Worm (Caenorhabditis elegans) whole organism, early embryonic: Measurements from ENCODE around the gene Y75B12B.1.

ENCODE experiments used
- B0310.2 ChIP-seq: sonication (generic microtip); optimal IDR thresholded peaks from 2 replicates; lab custom pipeline; 2016; ENCODE audit warnings: mild to moderate bottlenecking, missing genetic modification characterization, missing compliant biosample characterization
- F13C5.2 ChIP-seq: sonication (generic microtip); optimal IDR thresholded peaks from 2 replicates; lab custom pipeline; 2017; ENCODE audit warnings: mild to moderate bottlenecking, missing genetic modification characterization, inconsistent platforms, missing compliant biosample characterization
- aly-1 ChIP-seq: sonication (generic microtip); optimal IDR thresholded peaks from 2 replicates; lab custom pipeline; 2016; ENCODE audit warnings: missing genetic modification characterization, missing compliant biosample characterization
- ama-1 ChIP-seq: fragments of 150-350 bp; optimal IDR thresholded peaks from 2 replicates; lab custom pipeline; 2014
- ceh-13 ChIP-seq: fragments of 200-800 bp; sonication (Bioruptor generic); optimal IDR thresholded peaks from 2 replicates; lab custom pipeline; 2018; ENCODE audit warnings: mild to moderate bottlenecking, missing genetic modification characterization, missing compliant biosample characterization
- ceh-36 ChIP-seq: sonication (generic microtip); optimal IDR thresholded peaks from 2 replicates; lab custom pipeline; 2016; ENCODE audit warnings: missing genetic modification characterization, inconsistent platforms, missing compliant biosample characterization
- ets-7 ChIP-seq: sonication (generic microtip); optimal IDR thresholded peaks from 2 replicates; lab custom pipeline; 2016; ENCODE audit warnings: missing genotype, missing genetic modification characterization, missing compliant biosample characterization
- flt-1 ChIP-seq: fragments of 200-800 bp; sonication (Bioruptor generic); IDR thresholded peaks from 2 replicates; pipeline ENCODE4 v1.3.6; 2022; ENCODE audit warnings: missing genetic modification characterization, missing compliant biosample characterization
- hmbx-1 ChIP-seq: sonication (generic microtip); optimal IDR thresholded peaks from 2 replicates; lab custom pipeline; 2016; ENCODE audit warnings: mild to moderate bottlenecking, missing genetic modification characterization, missing compliant biosample characterization
- hmg-4 ChIP-seq: fragments of 200-800 bp; sonication (Bioruptor generic); optimal IDR thresholded peaks from 2 replicates; lab custom pipeline; 2018; ENCODE audit warnings: mild to moderate bottlenecking, missing genetic modification characterization, missing compliant biosample characterization
- hnd-1 ChIP-seq: sonication (generic microtip); optimal IDR thresholded peaks from 2 replicates; lab custom pipeline; 2016; ENCODE audit warnings: missing genetic modification characterization, missing compliant biosample characterization
- pes-1 ChIP-seq: fragments of 200-800 bp; sonication (Bioruptor generic); IDR thresholded peaks from 2 replicates; pipeline ENCODE4 v1.3.6; 2022; ENCODE audit warnings: missing genetic modification reagents, missing genetic modification characterization, missing compliant biosample characterization
- scrt-1 ChIP-seq: fragments of 200-800 bp; sonication (Bioruptor generic); IDR thresholded peaks from 2 replicates; pipeline ENCODE4 v1.3.6; 2022; ENCODE audit warnings: missing genetic modification characterization, missing compliant biosample characterization
- sea-1 ChIP-seq: fragments of 200-800 bp; sonication (Bioruptor generic); conservative IDR thresholded peaks from 2 replicates; pipeline ENCODE4 v1.3.6; 2022; ENCODE audit warnings: missing genetic modification characterization, missing compliant biosample characterization
- tbx-11 ChIP-seq: fragments of 200-800 bp; sonication (Bioruptor generic); IDR thresholded peaks from 2 replicates; pipeline ENCODE4 v1.3.6; 2022; ENCODE audit warnings: missing genetic modification characterization, missing compliant biosample characterization
- tbx-37 ChIP-seq: fragments of 200-800 bp; sonication (Bioruptor generic); conservative IDR thresholded peaks from 2 replicates; pipeline ENCODE4 v1.3.6; 2022; ENCODE audit warnings: missing genetic modification reagents, missing genetic modification characterization, missing compliant biosample characterization
- tra-4 ChIP-seq: sonication (generic microtip); optimal IDR thresholded peaks from 2 replicates; lab custom pipeline; 2017; ENCODE audit warnings: missing genetic modification characterization, missing compliant biosample characterization

The Y75B12B.1 gene

ce11 chrV:15184097-15185040, at the start of gene Y75B12B.1:
Gene Y75B12B.1 (plus strand): TSS chrV:15184699.
- TF ChIP-seq ceh-36 (tag; lab: Kevin White, UChicago) (no peak), pes-1 (no peak)

- TF ChIP-seq sea-1 (GFP tag; lab: Robert Waterston, UW) (no peak), tbx-37 (GFP tag; lab: Robert Waterston, UW) (peak; percentile 42; the same call in 1 of the 2 replicates)
Measured at ce11 chrV:15136772-15137171, 47.7 kb upstream of the Y75B12B.1 start, which contains the start of gene aipl-1. Gene aipl-1 (minus strand): TSS chrV:15136801.

- TF ChIP-seq B0310.2 (tag; lab: Kevin White, UChicago) = no peak
- no peak for TF ChIP-seq ceh-13
- TF ChIP-seq hmg-4 = no peak
- TF ChIP-seq pes-1 = no peak
- TF ChIP-seq tra-4 (tag; lab: Kevin White, UChicago) = no peak
- no peak for TF ChIP-seq tbx-37 (GFP tag; lab: Robert Waterston, UW)
- no peak for TF ChIP-seq flt-1
- no peak for TF ChIP-seq scrt-1
- TF ChIP-seq sea-1 (GFP tag; lab: Robert Waterston, UW) = no peak
- no peak for TF ChIP-seq F13C5.2 (tag; lab: Kevin White, UChicago)
- no peak for TF ChIP-seq tbx-11
- no peak for TF ChIP-seq ets-7 (tag; lab: Kevin White, UChicago)
- TF ChIP-seq ama-1 (lab: Kevin White, UChicago) = no peak
- TF ChIP-seq aly-1 = no peak
- TF ChIP-seq hnd-1 (tag; lab: Kevin White, UChicago) = no peak
- TF ChIP-seq hmbx-1 (tag; lab: Kevin White, UChicago) = no peak
- no peak for TF ChIP-seq ceh-36 (tag; lab: Kevin White, UChicago)
Measured at ce11 chrV:15139811-15140210, 44.7 kb upstream of the Y75B12B.1 start.

ce11 chrV:15140247-15140646, 44.3 kb upstream of the Y75B12B.1 start, which contains the start of gene K08F9.3:
Gene K08F9.3 (plus strand): TSS chrV:15140547.
- no peak for TF ChIP-seq ets-7 (tag; lab: Kevin White, UChicago)
- no peak for TF ChIP-seq B0310.2 (tag; lab: Kevin White, UChicago)
- no peak for TF ChIP-seq scrt-1
- TF ChIP-seq hmg-4 = no peak
- TF ChIP-seq ceh-13 = no peak
- no peak for TF ChIP-seq pes-1

ce11 chrV:15143285-15143684, 41.2 kb upstream of the Y75B12B.1 start, which contains the start of gene K08F9.1:
Gene K08F9.1 (minus strand): TSS chrV:15143385.
- TF ChIP-seq ceh-13 = no peak
- no peak for TF ChIP-seq aly-1
- TF ChIP-seq F13C5.2 (tag; lab: Kevin White, UChicago) = no peak
- TF ChIP-seq tra-4 (tag; lab: Kevin White, UChicago) = no peak
- no peak for TF ChIP-seq pes-1
- TF ChIP-seq scrt-1 = no peak
- TF ChIP-seq tbx-37 (GFP tag; lab: Robert Waterston, UW) = no peak
- TF ChIP-seq hnd-1 (tag; lab: Kevin White, UChicago) = no peak
- TF ChIP-seq B0310.2 (tag; lab: Kevin White, UChicago) = no peak
- no peak for TF ChIP-seq ama-1 (lab: Kevin White, UChicago)
- no peak for TF ChIP-seq sea-1 (GFP tag; lab: Robert Waterston, UW)
- TF ChIP-seq tbx-11 = no peak
- TF ChIP-seq ets-7 (tag; lab: Kevin White, UChicago) = no peak
- TF ChIP-seq hmbx-1 (tag; lab: Kevin White, UChicago) = no peak
- no peak for TF ChIP-seq ceh-36 (tag; lab: Kevin White, UChicago)
- no peak for TF ChIP-seq flt-1
- no peak for TF ChIP-seq hmg-4

- TF ChIP-seq hnd-1 (tag; lab: Kevin White, UChicago) (no peak), scrt-1 (no peak), aly-1 (no peak), ceh-13 (no peak), tbx-37 (GFP tag; lab: Robert Waterston, UW) (no peak)
Measured at ce11 chrV:15143798-15144197, 40.7 kb upstream of the Y75B12B.1 start, which contains the start of gene K08F9.4. Gene K08F9.4 (plus strand): TSS chrV:15144019.

- TF ChIP-seq hmg-4 (no peak), hnd-1 (tag; lab: Kevin White, UChicago) (no peak), sea-1 (GFP tag; lab: Robert Waterston, UW) (no peak), pes-1 (no peak), ets-7 (tag; lab: Kevin White, UChicago) (no peak), ceh-13 (no peak), tbx-37 (GFP tag; lab: Robert Waterston, UW) (no peak), ama-1 (lab: Kevin White, UChicago) (no peak), hmbx-1 (tag; lab: Kevin White, UChicago) (no peak), scrt-1 (no peak), ceh-36 (tag; lab: Kevin White, UChicago) (no peak), flt-1 (no peak), aly-1 (no peak), tra-4 (tag; lab: Kevin White, UChicago) (no peak), B0310.2 (tag; lab: Kevin White, UChicago) (no peak), tbx-11 (no peak), F13C5.2 (tag; lab: Kevin White, UChicago) (no peak)
Measured at ce11 chrV:15147776-15148175, 36.7 kb upstream of the Y75B12B.1 start, which contains the start of gene T09F5.20. Gene T09F5.20 (minus strand): TSS chrV:15147876.

ce11 chrV:15148800-15149199, 35.7 kb upstream of the Y75B12B.1 start, which contains the start of gene T09F5.1:
Gene T09F5.1 (plus strand): TSS chrV:15149100.
- TF ChIP-seq tbx-37 (GFP tag; lab: Robert Waterston, UW) (no peak), sea-1 (GFP tag; lab: Robert Waterston, UW) (no peak), ceh-13 (no peak), flt-1 (no peak), hmg-4 (no peak), hnd-1 (tag; lab: Kevin White, UChicago) (no peak), tbx-11 (no peak), aly-1 (no peak), F13C5.2 (tag; lab: Kevin White, UChicago) (no peak), ets-7 (tag; lab: Kevin White, UChicago) (no peak), ceh-36 (tag; lab: Kevin White, UChicago) (no peak), hmbx-1 (tag; lab: Kevin White, UChicago) (no peak), tra-4 (tag; lab: Kevin White, UChicago) (no peak), ama-1 (lab: Kevin White, UChicago) (no peak), scrt-1 (no peak)
